Fruit fly (Drosophila melanogaster) whole organism, embryonic: ENCODE data around the gene CG11951.

ENCODE experiments used
- Blimp-1 ChIP-seq: fragments of 200-800 bp; sonication (Bioruptor generic); optimal IDR thresholded peaks from 3 replicates; lab custom pipeline; 2018; ENCODE audit warnings: missing biosample characterization, missing genetic modification characterization, mild to moderate bottlenecking, moderate library complexity, missing genetic modification reagents
- CG10147 ChIP-seq: fragments of 200-800 bp; sonication (Bioruptor generic); optimal IDR thresholded peaks from 2 replicates; lab custom pipeline; 2019; ENCODE audit warnings: missing biosample characterization, mild to moderate bottlenecking, missing genetic modification characterization, moderate library complexity
- CG10267 ChIP-seq: fragments of 200-800 bp; sonication (Bioruptor generic); optimal IDR thresholded peaks from 2 replicates; lab custom pipeline; 2018; ENCODE audit warnings: missing biosample characterization, mild to moderate bottlenecking, missing genetic modification characterization, moderate library complexity
- CG10543 ChIP-seq: fragments of 200-800 bp; sonication (Bioruptor generic); optimal IDR thresholded peaks from 3 replicates; lab custom pipeline; 2017; ENCODE audit warnings: missing biosample characterization, mild to moderate bottlenecking, missing genetic modification characterization, moderate library complexity
- CG10979 ChIP-seq: fragments of 200-800 bp; sonication (Bioruptor generic); optimal IDR thresholded peaks from 2 replicates; lab custom pipeline; 2018; ENCODE audit warnings: missing biosample characterization, mild to moderate bottlenecking, missing genetic modification characterization, moderate library complexity
- CG11093 ChIP-seq: fragments of 200-800 bp; sonication (Bioruptor generic); IDR thresholded peaks from 3 replicates; pipeline ENCODE4 v1.3.6; 2022; ENCODE audit warnings: missing biosample characterization, missing genetic modification characterization
- CG14441 ChIP-seq: fragments of 200-800 bp; sonication (Bioruptor generic); IDR thresholded peaks from 2 replicates; pipeline ENCODE4 v1.3.6; 2022; ENCODE audit warnings: missing biosample characterization, missing genetic modification characterization
- CG14710 ChIP-seq: fragments of 200-800 bp; sonication (Bioruptor generic); optimal IDR thresholded peaks from 3 replicates; lab custom pipeline; 2019; ENCODE audit warnings: missing biosample characterization, mild to moderate bottlenecking, missing genetic modification characterization, moderate library complexity
- CG14860 ChIP-seq: fragments of 200-800 bp; sonication (Bioruptor generic); IDR thresholded peaks from 3 replicates; pipeline ENCODE4 v1.3.6; 2022; ENCODE audit warnings: missing biosample characterization, missing genetic modification characterization; ENCODE audit not compliant: partially characterized antibody
- CG17361 ChIP-seq: fragments of 200-800 bp; sonication (Bioruptor generic); IDR thresholded peaks from 3 replicates; pipeline ENCODE4 v1.3.6; 2022; ENCODE audit warnings: missing biosample characterization, missing genetic modification characterization
- CG17829 ChIP-seq: fragments of 200-800 bp; optimal IDR thresholded peaks from 2 replicates; lab custom pipeline; 2019; ENCODE audit warnings: missing biosample characterization, mild to moderate bottlenecking, missing genetic modification characterization, moderate library complexity
- CG1792 ChIP-seq: fragments of 200-800 bp; sonication (Bioruptor generic); optimal IDR thresholded peaks from 2 replicates; lab custom pipeline; 2016; ENCODE audit warnings: missing biosample characterization, missing genetic modification characterization
- CG18011 ChIP-seq: fragments of 200-800 bp; sonication (Bioruptor generic); optimal IDR thresholded peaks from 2 replicates; lab custom pipeline; 2017; ENCODE audit warnings: missing biosample characterization, missing genetic modification characterization, mild to moderate bottlenecking, moderate library complexity, missing genotype
- CG18262 ChIP-seq: fragments of 200-800 bp; optimal IDR thresholded peaks from 3 replicates; lab custom pipeline; 2019; ENCODE audit warnings: missing biosample characterization, mild to moderate bottlenecking, missing genetic modification characterization, moderate library complexity
- CG1832 ChIP-seq: fragments of 200-800 bp; sonication (Bioruptor generic); optimal IDR thresholded peaks from 2 replicates; lab custom pipeline; 2017; ENCODE audit warnings: missing biosample characterization, mild to moderate bottlenecking, missing genetic modification characterization, inconsistent platforms
- CG18619 ChIP-seq: fragments of 200-800 bp; sonication (Bioruptor generic); optimal IDR thresholded peaks from 3 replicates; lab custom pipeline; 2017; ENCODE audit warnings: missing biosample characterization, mild to moderate bottlenecking, missing genetic modification characterization
- CG3065 ChIP-seq: fragments of 200-800 bp; sonication (Bioruptor generic); optimal IDR thresholded peaks from 2 replicates; lab custom pipeline; 2016; ENCODE audit warnings: missing biosample characterization, missing genetic modification characterization
- CG4424 ChIP-seq: fragments of 200-800 bp; sonication (Bioruptor generic); optimal IDR thresholded peaks from 3 replicates; lab custom pipeline; 2016; ENCODE audit warnings: missing biosample characterization, missing genetic modification characterization
- CG4820 ChIP-seq: fragments of 200-800 bp; sonication (Bioruptor generic); optimal IDR thresholded peaks from 3 replicates; lab custom pipeline; 2016; ENCODE audit warnings: missing biosample characterization, missing genetic modification characterization
- CG7556 ChIP-seq: fragments of 200-800 bp; sonication (Bioruptor generic); optimal IDR thresholded peaks from 2 replicates; lab custom pipeline; 2017; ENCODE audit warnings: missing biosample characterization, mild to moderate bottlenecking, missing genetic modification characterization
- CG8089 ChIP-seq: fragments of 200-800 bp; sonication (Bioruptor generic); optimal IDR thresholded peaks from 3 replicates; lab custom pipeline; 2016; ENCODE audit warnings: missing biosample characterization, missing genetic modification characterization
- CG9437 ChIP-seq: fragments of 200-800 bp; sonication (Bioruptor generic); optimal IDR thresholded peaks from 2 replicates; lab custom pipeline; 2018; ENCODE audit warnings: missing biosample characterization, mild to moderate bottlenecking, missing genetic modification characterization
- Drgx ChIP-seq: fragments of 200-800 bp; sonication (Bioruptor generic); IDR thresholded peaks from 2 replicates; pipeline ENCODE4 v1.3.6; 2022; ENCODE audit warnings: missing biosample characterization, missing genetic modification characterization
- Max ChIP-seq: fragments of 200-800 bp; sonication (Bioruptor generic); optimal IDR thresholded peaks from 2 replicates; lab custom pipeline; 2016; ENCODE audit warnings: missing biosample characterization, mild to moderate bottlenecking, missing genetic modification characterization
- Poxn ChIP-seq: fragments of 200-800 bp; sonication (Bioruptor generic); IDR thresholded peaks from 2 replicates; pipeline ENCODE4 v1.3.6; 2022; ENCODE audit warnings: missing biosample characterization, missing genetic modification characterization
- abd-A ChIP-seq: fragments of 200-800 bp; sonication (Bioruptor generic); optimal IDR thresholded peaks from 3 replicates; lab custom pipeline; 2019; ENCODE audit warnings: missing biosample characterization, mild to moderate bottlenecking, missing genetic modification characterization, moderate library complexity
- caup ChIP-seq: fragments of 200-800 bp; sonication (Bioruptor generic); optimal IDR thresholded peaks from 3 replicates; lab custom pipeline; 2017; ENCODE audit warnings: missing biosample characterization, mild to moderate bottlenecking, missing genetic modification characterization, moderate library complexity; ENCODE audit not compliant: severe bottlenecking
- corto ChIP-seq: fragments of 200-800 bp; sonication (Bioruptor generic); optimal IDR thresholded peaks from 2 replicates; lab custom pipeline; 2016; ENCODE audit warnings: missing biosample characterization, mild to moderate bottlenecking, missing genetic modification characterization, moderate library complexity
- dmrt11E ChIP-seq: fragments of 200-800 bp; sonication (Bioruptor generic); optimal IDR thresholded peaks from 3 replicates; lab custom pipeline; 2018; ENCODE audit warnings: missing biosample characterization, mild to moderate bottlenecking, missing genetic modification characterization, moderate library complexity
- exex ChIP-seq: fragments of 200-800 bp; sonication (Bioruptor generic); optimal IDR thresholded peaks from 4 replicates; lab custom pipeline; 2018; ENCODE audit warnings: missing biosample characterization, mild to moderate bottlenecking, missing genetic modification characterization, moderate library complexity
- gro ChIP-seq: fragments of 200-800 bp; sonication (Bioruptor generic); optimal IDR thresholded peaks from 2 replicates; lab custom pipeline; 2016; ENCODE audit warnings: missing biosample characterization, missing genetic modification characterization
- nom ChIP-seq: fragments of 200-800 bp; sonication (Bioruptor generic); optimal IDR thresholded peaks from 2 replicates; lab custom pipeline; 2017; ENCODE audit warnings: missing biosample characterization, missing genetic modification characterization, mild to moderate bottlenecking, moderate library complexity, missing genetic modification reagents
- oc ChIP-seq: fragments of 200-800 bp; sonication (Bioruptor generic); optimal IDR thresholded peaks from 2 replicates; lab custom pipeline; 2018; ENCODE audit warnings: missing biosample characterization, mild to moderate bottlenecking, missing genetic modification characterization, moderate library complexity
- pb ChIP-seq: fragments of 200-800 bp; sonication (Bioruptor generic); optimal IDR thresholded peaks from 3 replicates; lab custom pipeline; 2016; ENCODE audit warnings: missing biosample characterization, missing genetic modification characterization
- pnt ChIP-seq: fragments of 200-800 bp; sonication (Bioruptor generic); optimal IDR thresholded peaks from 3 replicates; lab custom pipeline; 2016; ENCODE audit warnings: missing biosample characterization, missing genetic modification characterization
- prd ChIP-seq, 3 experiments: fragments of >200 bp in 2 of 3; fragments of 200-800 bp in 1 of 3; sonication (Bioruptor generic) in 1 of 3; optimal IDR thresholded peaks in 2 of 3; IDR thresholded peaks in 1 of 3; 2 replicates in 2 of 3; 3 replicates in 1 of 3; pipeline versions ENCODE4 v1.3.6 to Lab custom; 2017 to 2022; ENCODE audit warnings: missing biosample characterization in 1 of 3, missing genetic modification characterization in 1 of 3
- rib ChIP-seq: fragments of 200-800 bp; sonication (Bioruptor generic); IDR thresholded peaks from 2 replicates; pipeline ENCODE4 v1.3.6; 2022; ENCODE audit warnings: missing biosample characterization, missing genetic modification characterization
- sd ChIP-seq: fragments of 200-800 bp; sonication (Bioruptor generic); optimal IDR thresholded peaks from 3 replicates; lab custom pipeline; 2018; ENCODE audit warnings: missing biosample characterization, mild to moderate bottlenecking, missing genetic modification characterization, moderate library complexity
- slp2 ChIP-seq: fragments of 200-800 bp; sonication (Bioruptor generic); optimal IDR thresholded peaks from 2 replicates; lab custom pipeline; 2016; ENCODE audit warnings: missing biosample characterization, missing genetic modification characterization
- sob ChIP-seq: fragments of 200-800 bp; sonication (Bioruptor generic); IDR thresholded peaks from 2 replicates; pipeline ENCODE4 v1.3.6; 2022; ENCODE audit warnings: missing biosample characterization, missing genetic modification characterization
- ssp ChIP-seq: fragments of 200-800 bp; sonication (Bioruptor generic); IDR thresholded peaks from 2 replicates; pipeline ENCODE4 v1.3.6; 2022; ENCODE audit warnings: missing biosample characterization, missing genetic modification characterization
- tio ChIP-seq: fragments of 200-800 bp; sonication (Bioruptor generic); optimal IDR thresholded peaks from 2 replicates; lab custom pipeline; 2017; ENCODE audit warnings: missing biosample characterization, missing genetic modification characterization, inconsistent platforms
- toy ChIP-seq: fragments of 200-800 bp; sonication (Bioruptor generic); IDR thresholded peaks from 2 replicates; pipeline ENCODE4 v1.3.6; 2022; ENCODE audit warnings: missing biosample characterization, missing genetic modification characterization
- twi ChIP-seq: fragments of 200-800 bp; optimal IDR thresholded peaks from 2 replicates; lab custom pipeline; 2019; ENCODE audit warnings: missing biosample characterization, mild to moderate bottlenecking, missing genetic modification characterization, moderate library complexity
- vfl ChIP-seq: fragments of 200-800 bp; sonication (Bioruptor generic); optimal IDR thresholded peaks from 2 replicates; lab custom pipeline; 2016; ENCODE audit warnings: missing biosample characterization, missing genetic modification characterization

CG11951 gene

DNA sequence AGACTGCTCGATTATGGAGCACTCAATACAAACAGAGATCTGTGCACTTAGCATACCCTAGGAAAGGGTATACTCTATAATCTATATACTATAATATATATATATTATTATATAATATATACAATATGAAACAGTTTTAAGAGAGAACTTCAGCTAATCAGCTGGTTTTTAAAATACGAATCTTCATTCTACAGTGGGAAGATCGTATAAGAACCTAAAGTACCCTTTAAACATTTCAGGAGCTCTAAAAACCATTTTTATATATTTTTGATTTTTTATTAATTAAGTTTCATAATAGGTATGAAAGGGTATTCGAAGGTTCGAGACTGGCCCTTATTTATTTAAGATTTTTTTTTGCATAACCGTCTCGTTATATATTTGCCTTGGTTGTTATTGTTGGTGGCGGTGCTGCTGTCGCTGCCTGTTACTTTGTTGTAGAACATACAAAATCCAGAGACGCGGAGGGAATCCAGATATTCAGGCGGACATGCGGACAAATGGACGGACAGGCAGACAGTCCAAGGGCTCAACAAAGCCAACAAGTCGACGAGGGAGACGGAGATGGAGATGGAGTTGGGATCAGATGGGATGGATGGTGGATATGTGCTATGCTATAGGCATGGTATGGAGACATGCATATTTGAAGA lies 41.2 kb upstream of the CG11951 start (continued):
- TF ChIP-seq sd (no peak), CG11093 (GFP tag; lab: Robert Waterston, UW) (no peak), CG3065 (GFP tag; lab: Kevin White, UChicago) (no peak), CG4820 (GFP tag; lab: Kevin White, UChicago) (no peak), CG17361 (GFP tag; lab: Robert Waterston, UW) (0 out of 3 replicates have a peak, but pooled peaks have one; percentile 25), CG18262 (peak; percentile 14), Drgx (GFP tag; lab: Robert Waterston, UW) (peak; percentile 24; the same call in 1 of the 2 replicates), rib (GFP tag; lab: Robert Waterston, UW) (no peak), caup (GFP tag; lab: Kevin White, UChicago) (no peak), corto (no peak), nom (GFP tag; lab: Kevin White, UChicago) (peak; percentile 86), CG18619 (GFP tag; lab: Kevin White, UChicago) (no peak), tio (GFP tag; lab: Kevin White, UChicago) (no peak), exex (no peak), twi (tag; lab: Kevin White, UChicago) (no peak), CG14710 (peak; percentile 6), CG17829 (tag; lab: Kevin White, UChicago) (no peak), CG9437 (GFP tag; lab: Kevin White, UChicago) (no peak), vfl (GFP tag; lab: Kevin White, UChicago) (no peak), CG14860 (GFP tag; lab: Robert Waterston, UW) (no peak), Blimp-1 (GFP tag; lab: Kevin White, UChicago) (peak; percentile 4), CG10267 (tag; lab: Kevin White, UChicago) (no peak), CG1792 (GFP tag; lab: Kevin White, UChicago) (no peak), toy (no peak), gro (GFP tag; lab: Kevin White, UChicago) (no peak), abd-A (tag; lab: Kevin White, UChicago) (no peak), CG1832 (no peak), CG18011 (GFP tag; lab: Kevin White, UChicago) (no peak), dmrt11E (tag; lab: Kevin White, UChicago) (no peak), CG14441 (GFP tag; lab: Robert Waterston, UW) (no peak), CG7556 (no peak), oc (tag; lab: Kevin White, UChicago) (no peak), Max (GFP tag; lab: Kevin White, UChicago) (no peak), CG10147 (no peak), prd (optimal IDR thresholded peaks at IDR 0.05; lab: Kevin White, UChicago) (no peak), prd (GFP tag; IDR thresholded peaks at IDR 0.05; lab: Robert Waterston, UW) (0 out of 3 replicates have a peak, but pooled peaks have one; percentile 5), Poxn (GFP tag; lab: Robert Waterston, UW) (no peak), ssp (GFP tag; lab: Robert Waterston, UW) (no peak), CG10979 (tag; lab: Kevin White, UChicago) (peak; percentile 9), CG10543 (no peak), CG8089 (GFP tag; lab: Kevin White, UChicago) (no peak), slp2 (GFP tag; lab: Kevin White, UChicago) (no peak), pnt (GFP tag; lab: Kevin White, UChicago) (no peak), sob (GFP tag; lab: Robert Waterston, UW) (no peak), pb (no peak), CG4424 (GFP tag; lab: Kevin White, UChicago) (no peak)
